Fruit fly (Drosophila melanogaster) whole organism, pupa: Measurements from ENCODE around the gene wus.
A peak's percentile ranks its signal among the peaks of the same experiment; 100 is the strongest.

ENCODE experiments used
- CG10348 ChIP-seq: fragments of 200-800 bp; sonication (Bioruptor generic); IDR thresholded peaks from 2 replicates; pipeline ENCODE4 v1.3.6; 2022; ENCODE audit warnings: missing biosample characterization, missing genetic modification characterization
- CG12605 ChIP-seq: fragments of 200-800 bp; sonication (Bioruptor generic); IDR thresholded peaks from 2 replicates; pipeline ENCODE4 v1.3.6; 2022; ENCODE audit warnings: missing biosample characterization, missing genetic modification characterization
- CG13204 ChIP-seq: fragments of 200-800 bp; sonication (Bioruptor generic); optimal IDR thresholded peaks from 2 replicates; lab custom pipeline; 2018; ENCODE audit warnings: missing biosample characterization, mild to moderate bottlenecking, missing genetic modification characterization, moderate library complexity
- CG14655 ChIP-seq: fragments of 200-800 bp; sonication (Bioruptor generic); optimal IDR thresholded peaks from 3 replicates; lab custom pipeline; 2017; ENCODE audit warnings: mild to moderate bottlenecking, missing biosample characterization, missing genetic modification reagents, missing genetic modification characterization
- CG15710 ChIP-seq: fragments of 200-800 bp; sonication (Bioruptor generic); optimal IDR thresholded peaks from 2 replicates; lab custom pipeline; 2018; ENCODE audit warnings: missing biosample characterization, mild to moderate bottlenecking, missing genetic modification characterization, moderate library complexity
- CG17806 ChIP-seq: fragments of 200-800 bp; sonication (Bioruptor generic); optimal IDR thresholded peaks from 2 replicates; lab custom pipeline; 2018; ENCODE audit warnings: missing biosample characterization, mild to moderate bottlenecking, missing genetic modification characterization, moderate library complexity
- CG32121 ChIP-seq: fragments of 200-800 bp; sonication (Bioruptor generic); IDR thresholded peaks from 2 replicates; pipeline ENCODE4 v1.3.6; 2022; ENCODE audit warnings: missing biosample characterization, missing genetic modification characterization
- CG34367 ChIP-seq: fragments of 200-800 bp; sonication (Bioruptor generic); optimal IDR thresholded peaks from 2 replicates; lab custom pipeline; 2018; ENCODE audit warnings: missing biosample characterization, mild to moderate bottlenecking, missing genetic modification characterization
- CG4496 ChIP-seq: fragments of 200-800 bp; sonication (Bioruptor generic); IDR thresholded peaks from 3 replicates; pipeline ENCODE4 v1.3.6; 2022; ENCODE audit warnings: missing biosample characterization, missing genetic modification characterization
- CG8159 ChIP-seq: fragments of 200-800 bp; sonication (Bioruptor generic); optimal IDR thresholded peaks from 3 replicates; lab custom pipeline; 2018; ENCODE audit warnings: missing biosample characterization, mild to moderate bottlenecking, missing genetic modification characterization, moderate library complexity
- CG8301 ChIP-seq: fragments of 200-800 bp; sonication (Bioruptor generic); optimal IDR thresholded peaks from 2 replicates; lab custom pipeline; 2018; ENCODE audit warnings: missing biosample characterization, mild to moderate bottlenecking, missing genetic modification characterization
- CG9948 ChIP-seq: fragments of 200-800 bp; sonication (Bioruptor generic); optimal IDR thresholded peaks from 2 replicates; lab custom pipeline; 2018; ENCODE audit warnings: missing biosample characterization, mild to moderate bottlenecking, missing genetic modification characterization, moderate library complexity
- D1 ChIP-seq: fragments of 200-800 bp; sonication (Bioruptor generic); optimal IDR thresholded peaks from 2 replicates; lab custom pipeline; 2018; ENCODE audit warnings: missing biosample characterization, mild to moderate bottlenecking, missing genetic modification characterization, moderate library complexity
- EcR ChIP-seq: fragments of 200-800 bp; sonication (Bioruptor generic); optimal IDR thresholded peaks from 3 replicates; lab custom pipeline; 2019; ENCODE audit warnings: missing biosample characterization, missing genetic modification characterization, mild to moderate bottlenecking, moderate library complexity, missing genetic modification reagents
- Ets98B ChIP-seq: fragments of 200-800 bp; sonication (Bioruptor generic); IDR thresholded peaks from 2 replicates; pipeline ENCODE4 v1.3.6; 2022; ENCODE audit warnings: missing biosample characterization, missing genetic modification characterization
- Pif1A ChIP-seq: fragments of 200-800 bp; sonication (Bioruptor generic); optimal IDR thresholded peaks from 3 replicates; lab custom pipeline; 2016; ENCODE audit warnings: missing biosample characterization, missing genetic modification characterization
- Pif1B ChIP-seq: fragments of 200-800 bp; sonication (Bioruptor generic); optimal IDR thresholded peaks from 3 replicates; lab custom pipeline; 2016; ENCODE audit warnings: missing biosample characterization, missing genetic modification characterization
- Snoo ChIP-seq: fragments of 200-800 bp; sonication (Bioruptor generic); optimal IDR thresholded peaks from 3 replicates; lab custom pipeline; 2017; ENCODE audit warnings: missing biosample characterization, mild to moderate bottlenecking, missing genetic modification characterization, inconsistent platforms
- fd96Ca ChIP-seq: fragments of 200-800 bp; sonication (Bioruptor generic); IDR thresholded peaks from 3 replicates; pipeline ENCODE4 v1.3.6; 2022; ENCODE audit warnings: missing biosample characterization, missing genetic modification characterization
- gl ChIP-seq: fragments of 200-800 bp; sonication (Bioruptor generic); optimal IDR thresholded peaks from 2 replicates; lab custom pipeline; 2018; ENCODE audit warnings: missing biosample characterization, mild to moderate bottlenecking, missing genetic modification characterization
- rn ChIP-seq: fragments of 200-800 bp; sonication (Bioruptor generic); IDR thresholded peaks from 2 replicates; pipeline ENCODE4 v1.3.6; 2022; ENCODE audit warnings: missing biosample characterization, missing genetic modification characterization

Gene wus

DNA sequence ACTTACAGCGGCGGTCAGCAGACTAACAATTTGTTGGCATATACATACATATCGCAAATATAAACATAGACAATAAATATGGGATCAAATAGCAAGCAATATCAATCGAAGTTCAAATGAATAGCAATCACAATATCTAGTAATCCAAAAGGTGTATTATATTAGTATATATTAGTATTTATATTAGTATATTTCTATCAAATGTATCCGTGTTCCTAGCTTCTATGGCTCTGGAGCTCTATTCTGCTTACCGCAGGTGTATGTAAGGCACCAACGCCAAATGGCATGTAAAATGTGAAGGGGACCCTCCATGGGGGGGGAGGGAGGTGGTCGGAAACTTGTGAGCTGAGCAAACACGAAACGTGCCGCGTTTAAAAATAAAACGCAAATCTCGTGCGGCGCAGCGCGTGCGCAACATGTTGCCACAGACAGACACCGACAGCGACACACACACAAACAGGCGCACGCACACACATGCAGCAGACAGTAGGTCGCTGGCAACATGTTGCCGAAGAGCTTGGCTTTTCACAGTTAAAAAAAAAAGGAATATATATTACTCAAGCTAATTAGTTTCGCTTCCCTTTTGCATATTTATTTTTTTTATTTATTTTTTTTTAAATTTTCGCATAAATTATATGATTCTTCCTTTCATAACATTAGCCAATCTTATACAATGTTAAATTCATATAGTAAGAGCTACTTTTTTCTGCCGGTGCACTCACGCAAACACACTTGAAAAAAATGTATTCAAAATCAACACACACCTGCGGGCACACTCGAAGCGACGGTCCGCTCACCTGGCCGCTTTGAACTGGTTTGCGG is 10.0 kb downstream of the wus start:
- TF ChIP-seq fd96Ca (GFP tag; lab: Robert Waterston, UW), result no peak; the same call in 2 of the 3 replicates
- peak; percentile 83 for TF ChIP-seq CG32121 (GFP tag; lab: Robert Waterston, UW)
- peak; percentile 48 for TF ChIP-seq Pif1B
- peak; percentile 56 for TF ChIP-seq Ets98B (GFP tag; lab: Robert Waterston, UW)
- peak; percentile 75 for TF ChIP-seq CG8159
- TF ChIP-seq EcR (GFP tag; lab: Kevin White, UChicago), result no peak
- peak; percentile 84 for TF ChIP-seq CG4496
- TF ChIP-seq CG8301 (tag; lab: Kevin White, UChicago), result peak; percentile 76
- TF ChIP-seq Snoo (tag; lab: Kevin White, UChicago), result peak; percentile 63
- no peak for TF ChIP-seq CG10348 (GFP tag; lab: Robert Waterston, UW)
- TF ChIP-seq CG14655, result peak; percentile 79
- TF ChIP-seq CG13204 (GFP tag; lab: Kevin White, UChicago), result peak; percentile 26
- TF ChIP-seq Pif1A (GFP tag; lab: Kevin White, UChicago), result peak; percentile 70
- TF ChIP-seq CG17806 (tag; lab: Kevin White, UChicago), result peak; percentile 74
- TF ChIP-seq rn, result peak; percentile 55
- TF ChIP-seq CG12605, result peak; percentile 52
- TF ChIP-seq CG9948 (tag; lab: Kevin White, UChicago), result peak; percentile 69
- TF ChIP-seq D1 (tag; lab: Kevin White, UChicago), result peak; percentile 10
- TF ChIP-seq CG34367 (tag; lab: Kevin White, UChicago), result peak; percentile 70
- peak; percentile 24 for TF ChIP-seq gl (tag; lab: Kevin White, UChicago)
- peak; percentile 80 for TF ChIP-seq CG15710 (tag; lab: Kevin White, UChicago)

DNA sequence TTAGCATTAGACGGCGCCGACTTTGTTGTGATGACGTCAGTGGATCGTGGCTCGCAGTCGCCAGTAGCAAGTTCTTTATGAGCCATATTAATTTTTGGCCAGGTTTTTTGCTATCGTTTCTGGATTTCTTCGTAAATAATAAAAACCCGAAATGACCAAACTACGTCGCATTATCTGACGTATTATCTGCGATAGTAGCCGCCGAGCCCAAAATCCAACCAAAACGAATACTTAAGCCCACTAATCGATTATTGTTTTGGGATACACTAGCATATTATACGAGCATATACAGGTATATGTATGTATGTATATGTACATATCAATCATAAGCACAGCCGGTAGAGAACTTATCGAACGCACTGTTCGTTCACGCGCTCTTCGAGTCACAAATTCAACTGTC is 13.9 kb downstream of the wus start:
- no peak for TF ChIP-seq D1 (tag; lab: Kevin White, UChicago)
- TF ChIP-seq CG8301 (tag; lab: Kevin White, UChicago), result no peak
- TF ChIP-seq, all 21 proteins: peak for 0

DNA sequence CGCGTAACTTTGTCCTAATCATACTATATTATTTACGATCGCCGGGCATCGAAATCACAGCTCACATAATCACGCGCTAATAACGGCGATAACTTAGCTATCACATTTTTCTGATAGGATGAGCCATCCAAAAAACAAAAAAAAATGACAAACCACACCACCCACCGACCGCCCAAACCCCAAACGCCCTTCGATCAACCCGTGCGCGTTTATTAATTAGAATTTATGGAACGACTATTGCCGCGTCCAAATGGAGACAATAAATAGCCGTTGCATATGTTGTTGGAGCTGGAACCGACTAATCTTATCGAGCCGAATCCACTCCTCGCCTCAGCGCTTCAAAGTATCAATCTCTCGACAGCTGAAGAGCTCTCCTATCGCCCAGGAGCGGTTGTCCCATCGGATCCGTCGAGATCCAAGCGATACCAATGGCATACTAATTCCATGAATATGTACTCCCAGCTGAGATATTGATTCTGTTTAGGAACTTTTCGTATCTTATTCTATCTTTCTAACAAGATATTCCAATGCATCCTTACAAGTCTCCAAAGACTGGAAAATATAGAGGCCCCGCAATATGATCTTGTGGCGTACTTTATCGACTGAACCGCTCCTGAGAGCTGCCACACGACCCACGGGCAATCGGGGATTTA is 16.5 kb downstream of the wus start:
- TF ChIP-seq gl (tag; lab: Kevin White, UChicago), result no peak
- TF ChIP-seq Snoo (tag; lab: Kevin White, UChicago), result no peak
- no peak for TF ChIP-seq CG9948 (tag; lab: Kevin White, UChicago)
- TF ChIP-seq fd96Ca (GFP tag; lab: Robert Waterston, UW), result no peak
- TF ChIP-seq Ets98B (GFP tag; lab: Robert Waterston, UW), result no peak
- no peak for TF ChIP-seq CG12605
- no peak for TF ChIP-seq CG4496
- no peak for TF ChIP-seq CG8301 (tag; lab: Kevin White, UChicago)
- TF ChIP-seq CG14655, result no peak
- TF ChIP-seq CG10348 (GFP tag; lab: Robert Waterston, UW), result no peak

DNA sequence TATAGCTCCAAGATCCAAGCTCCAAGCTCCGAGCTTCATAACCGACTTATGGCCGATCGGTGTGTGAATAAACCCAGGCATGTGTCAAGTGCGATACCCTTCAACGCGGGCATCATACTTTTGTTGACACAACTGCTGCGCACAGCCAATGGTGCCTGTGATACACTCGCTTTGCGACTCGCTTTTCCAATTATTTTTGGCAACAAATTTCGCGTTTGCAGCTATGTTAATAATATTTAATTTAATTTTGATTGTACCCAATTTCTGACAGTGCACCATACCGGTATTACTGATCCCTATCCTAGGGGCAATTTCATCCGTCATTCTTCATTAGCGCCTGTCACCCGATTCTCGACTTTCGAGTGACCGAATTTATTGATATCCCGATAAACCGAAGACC is 17.2 kb downstream of the wus start:
- no peak for TF ChIP-seq Pif1A (GFP tag; lab: Kevin White, UChicago)
- TF ChIP-seq rn, result no peak
- TF ChIP-seq CG34367 (tag; lab: Kevin White, UChicago), result no peak
- no peak for TF ChIP-seq CG9948 (tag; lab: Kevin White, UChicago)
- TF ChIP-seq Snoo (tag; lab: Kevin White, UChicago), result no peak
- no peak for TF ChIP-seq CG17806 (tag; lab: Kevin White, UChicago)
- TF ChIP-seq CG32121 (GFP tag; lab: Robert Waterston, UW), result no peak
- no peak for TF ChIP-seq Ets98B (GFP tag; lab: Robert Waterston, UW)
- no peak for TF ChIP-seq CG10348 (GFP tag; lab: Robert Waterston, UW)
- no peak for TF ChIP-seq EcR (GFP tag; lab: Kevin White, UChicago)
- TF ChIP-seq Pif1B, result no peak
- TF ChIP-seq CG13204 (GFP tag; lab: Kevin White, UChicago), result no peak
- TF ChIP-seq, all 21 proteins: peak for 0

DNA sequence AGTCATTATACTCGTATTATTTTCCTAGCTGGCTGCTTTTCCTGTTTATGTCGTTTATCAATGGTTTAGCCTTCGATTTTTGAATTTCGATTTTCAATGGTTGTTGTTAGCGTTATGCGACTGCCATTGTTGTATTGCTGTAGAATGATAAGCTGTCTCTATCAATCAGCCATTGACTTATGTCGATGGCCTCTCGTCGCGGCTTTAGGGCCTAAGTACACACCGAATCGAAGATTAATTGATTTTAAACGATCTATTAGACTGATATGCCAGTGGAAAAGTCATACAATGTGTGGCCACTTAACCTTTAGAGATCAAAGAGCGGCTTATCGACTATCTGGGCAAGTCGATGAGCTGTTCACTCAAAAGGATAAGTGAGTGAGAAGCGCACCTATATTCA is 18.0 kb downstream of the wus start:
- TF ChIP-seq Pif1A (GFP tag; lab: Kevin White, UChicago) (no peak), Ets98B (GFP tag; lab: Robert Waterston, UW) (no peak), CG34367 (tag; lab: Kevin White, UChicago) (no peak), gl (tag; lab: Kevin White, UChicago) (no peak), Snoo (tag; lab: Kevin White, UChicago) (no peak), CG14655 (no peak), rn (no peak), CG4496 (no peak), fd96Ca (GFP tag; lab: Robert Waterston, UW) (no peak), CG10348 (GFP tag; lab: Robert Waterston, UW) (no peak)

DNA sequence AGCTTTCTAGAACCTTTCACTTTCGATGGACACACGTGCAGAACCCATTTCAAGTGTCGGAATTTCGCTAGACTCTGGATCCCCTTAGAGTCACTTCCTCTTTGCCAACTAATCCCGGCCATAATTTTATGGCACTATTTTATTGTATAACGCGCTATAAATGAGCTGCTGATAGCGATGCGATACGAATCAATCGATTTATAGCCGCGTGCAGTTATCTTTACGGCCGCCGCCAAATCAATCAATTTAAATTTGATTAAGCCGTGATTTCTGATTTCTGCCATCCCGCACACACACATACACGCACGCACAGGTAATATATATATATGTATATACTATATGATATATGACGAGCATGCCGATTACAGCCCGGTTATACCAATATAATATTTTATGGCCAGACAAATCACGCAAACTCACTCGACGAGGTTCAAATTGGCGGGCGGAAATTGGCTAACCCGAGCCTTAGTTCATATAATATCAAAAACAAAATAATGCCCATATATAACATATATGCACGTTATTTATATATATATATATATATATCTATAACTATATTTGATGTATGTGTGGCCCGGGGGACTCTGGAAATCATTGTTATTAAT is 19.9 kb downstream of the wus start:
- TF ChIP-seq Ets98B (GFP tag; lab: Robert Waterston, UW) (no peak), fd96Ca (GFP tag; lab: Robert Waterston, UW) (0 out of 3 replicates have a peak, but pooled peaks have one; percentile 8)
